Worm (Caenorhabditis elegans): ENCODE data around the gene cyp-33C12.

- TF ChIP-seq jun-1 (tag; optimal IDR thresholded peaks at IDR 0.05): no peak
- no peak for TF ChIP-seq snpc-4 (tag; optimal IDR thresholded peaks at IDR 0.05)
- TF ChIP-seq egl-27 (tag; optimal IDR thresholded peaks at IDR 0.05): no peak
- TF ChIP-seq dmd-9 (GFP tag; IDR thresholded peaks at IDR 0.05): no peak
- TF ChIP-seq mep-1 (tag; optimal IDR thresholded peaks at IDR 0.05): no peak
- no peak for TF ChIP-seq ama-1 (optimal IDR thresholded peaks at IDR 0.05)
- TF ChIP-seq ztf-11 (tag; optimal IDR thresholded peaks at IDR 0.05): no peak
Measured at ce11 chrV:2221764-2222163, 17.6 kb upstream of the cyp-33C12 start, which contains the start of gene nhr-128.

All from whole organism, L4 larva.